Worm (Caenorhabditis elegans): ENCODE results near the gene cash-1.

ce11 chrV:10355773-10356335, 6.2 kb upstream of the cash-1 start, which contains the start of gene sluh-7:
- no peak; the same call in 1 of the 2 replicates for TF ChIP-seq pes-1 (GFP tag; IDR thresholded peaks at IDR 0.05)
- no peak for TF ChIP-seq hmbx-1 (tag; optimal IDR thresholded peaks at IDR 0.05)
- TF ChIP-seq hmg-4 (GFP tag; optimal IDR thresholded peaks at IDR 0.05): no peak
- peak; percentile 86 for TF ChIP-seq tbx-37 (GFP tag; conservative IDR thresholded peaks at IDR 0.05)
- TF ChIP-seq ama-1 (optimal IDR thresholded peaks at IDR 0.05): no peak
- no peak for TF ChIP-seq ceh-36 (tag; optimal IDR thresholded peaks at IDR 0.05)
- TF ChIP-seq sea-1 (GFP tag; conservative IDR thresholded peaks at IDR 0.05): no peak
- no peak for TF ChIP-seq flt-1 (GFP tag; IDR thresholded peaks at IDR 0.05)
- no peak for TF ChIP-seq scrt-1 (GFP tag; IDR thresholded peaks at IDR 0.05)

Measured in whole organism, early embryonic.